Worm (Caenorhabditis elegans) whole organism, dauer: ENCODE results near the gene srw-113.

Experiments
- unc-62 ChIP-seq: sonication (generic microtip); optimal IDR thresholded peaks from 2 replicates; lab custom pipeline; 2017; ENCODE audit warnings: missing biosample characterization, missing genetic modification reagents, missing genetic modification characterization

The srw-113 gene

DNA sequence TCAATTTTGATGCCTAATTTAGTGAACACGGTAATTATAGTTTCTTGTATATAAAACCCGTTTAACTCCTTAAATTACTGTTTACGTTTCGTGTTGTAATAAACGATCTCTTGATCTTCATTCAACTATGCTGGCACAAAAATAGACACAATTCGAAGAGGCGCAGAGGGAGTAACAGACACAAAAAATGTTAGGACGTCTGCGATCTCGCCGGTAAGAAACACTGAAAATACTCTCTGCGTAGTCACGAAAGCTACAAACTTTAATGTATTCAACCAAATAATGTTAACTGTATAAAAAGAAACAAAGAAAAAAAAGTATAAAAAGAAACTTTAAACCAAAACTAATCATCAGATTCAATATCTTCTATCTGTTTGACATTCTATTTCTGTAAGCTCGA is 47.9 kb downstream of the srw-113 start, which contains the start of gene dhs-23:
Gene dhs-23 (plus strand): TSS at position 363 of the 400 bp plus-strand sequence.
- no peak for TF ChIP-seq unc-62 (GFP tag; lab: Kevin White, UChicago)

DNA sequence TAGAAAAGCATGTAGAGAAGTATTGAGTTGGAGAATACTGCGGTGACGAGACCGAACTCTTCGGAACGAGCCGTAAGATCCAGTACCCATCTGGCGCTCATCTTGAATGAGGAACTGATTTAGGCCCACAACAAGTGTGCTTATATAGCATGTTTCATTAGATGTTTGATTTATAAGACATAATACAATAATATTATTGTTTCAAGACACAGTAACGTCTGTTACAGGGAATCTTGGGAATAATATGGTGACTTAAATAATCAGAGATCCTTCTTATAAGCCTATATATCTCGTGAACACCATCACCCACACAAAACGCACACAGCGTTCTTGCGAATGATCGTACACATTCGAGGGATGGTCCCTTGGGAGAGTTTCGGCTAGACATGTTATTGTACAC is 50.8 kb downstream of the srw-113 start, which contains the start of gene str-88:
Gene str-88 (minus strand): TSS at position 101 of the 400 bp plus-strand sequence.
- TF ChIP-seq unc-62 (GFP tag; lab: Kevin White, UChicago): no peak
